Worm (Caenorhabditis elegans): Measurements from ENCODE around the gene C37C3.11.

Gene C37C3.11

DNA sequence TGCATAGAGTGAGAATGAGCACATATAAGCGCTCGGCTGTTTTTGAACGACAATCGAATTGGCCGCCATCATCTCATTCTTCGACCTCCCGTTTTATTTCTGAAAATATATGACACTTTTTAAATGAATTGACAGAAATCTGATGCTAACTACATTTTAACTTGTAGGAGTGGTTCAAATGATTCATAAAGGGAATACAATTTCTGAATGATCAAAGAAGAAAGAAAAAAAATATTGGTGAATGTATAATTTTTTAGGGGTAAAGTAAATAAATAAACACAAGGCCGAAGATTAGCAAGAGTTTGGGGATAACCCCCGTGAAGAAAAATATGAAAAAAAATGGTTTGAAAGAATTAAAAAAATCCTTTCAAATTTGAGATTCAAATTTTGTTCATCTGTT is at the start of gene C37C3.11:
Gene C37C3.11, minus strand, starts transcription at position 101 of the 400 bp plus-strand sequence.
- TF ChIP-seq T22C8.4 (GFP tag; IDR thresholded peaks at IDR 0.05) (no peak), ztf-29 (GFP tag; IDR thresholded peaks at IDR 0.05) (no peak), klf-2 (GFP tag; conservative IDR thresholded peaks at IDR 0.05) (no peak), flt-1 (GFP tag; IDR thresholded peaks at IDR 0.05) (no peak), tab-1 (GFP tag; IDR thresholded peaks at IDR 0.05) (no peak), cog-1 (tag; optimal IDR thresholded peaks at IDR 0.05) (no peak), ztf-23 (GFP tag; IDR thresholded peaks at IDR 0.05) (no peak), ref-1 (GFP tag; conservative IDR thresholded peaks at IDR 0.05) (no peak), med-1 (GFP tag; optimal IDR thresholded peaks at IDR 0.05; ENCODE audit: insufficient read depth) (no peak)

DNA sequence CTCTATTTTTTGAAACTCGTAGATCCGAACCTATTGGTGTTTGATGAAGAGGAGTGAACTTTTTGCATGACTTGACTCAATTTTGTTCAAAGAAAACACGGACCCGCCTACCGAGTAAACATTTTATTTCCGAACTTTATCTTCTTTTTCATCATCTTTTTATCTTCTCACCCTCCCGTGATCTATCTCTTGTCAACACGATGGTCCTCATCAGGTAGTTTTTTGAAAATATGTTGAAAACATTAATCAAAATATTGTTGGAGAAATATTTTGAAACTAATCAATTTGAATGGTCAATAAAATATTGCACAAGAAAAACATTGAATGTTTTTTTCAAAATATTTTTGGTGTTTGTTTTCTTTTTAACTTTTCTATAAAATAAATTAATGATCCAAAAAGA is 43.9 kb upstream of the C37C3.11 start:
- no peak for TF ChIP-seq ref-1 (GFP tag; conservative IDR thresholded peaks at IDR 0.05)
- TF ChIP-seq tab-1 (GFP tag; IDR thresholded peaks at IDR 0.05) = no peak
- no peak for TF ChIP-seq flt-1 (GFP tag; IDR thresholded peaks at IDR 0.05)

DNA sequence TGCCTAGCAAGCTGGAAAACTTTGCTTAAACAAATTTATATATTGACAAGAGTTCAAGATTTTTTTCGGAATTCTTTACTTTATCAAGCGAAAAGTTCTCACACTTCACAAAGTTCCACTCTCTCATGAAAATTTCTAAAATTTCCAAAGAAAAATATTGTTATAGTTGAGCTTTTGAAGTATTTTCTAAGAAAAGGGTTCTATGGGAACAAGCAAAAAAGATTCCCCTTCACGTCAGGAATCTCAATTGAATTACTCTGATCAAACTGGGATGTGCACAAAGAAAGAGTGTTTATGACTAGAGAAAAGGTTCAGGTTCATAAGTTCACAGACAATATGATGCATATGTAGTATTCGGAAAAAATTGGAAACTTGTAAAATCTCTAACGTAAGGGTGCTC is 39.8 kb upstream of the C37C3.11 start:
- TF ChIP-seq ref-1 (GFP tag; conservative IDR thresholded peaks at IDR 0.05) (no peak), tab-1 (GFP tag; IDR thresholded peaks at IDR 0.05) (no peak), ztf-29 (GFP tag; IDR thresholded peaks at IDR 0.05) (no peak), T22C8.4 (GFP tag; IDR thresholded peaks at IDR 0.05) (no peak), klf-2 (GFP tag; conservative IDR thresholded peaks at IDR 0.05) (no peak), med-1 (GFP tag; optimal IDR thresholded peaks at IDR 0.05; ENCODE audit: insufficient read depth) (no peak), cog-1 (tag; optimal IDR thresholded peaks at IDR 0.05) (no peak), flt-1 (GFP tag; IDR thresholded peaks at IDR 0.05) (no peak), ztf-23 (GFP tag; IDR thresholded peaks at IDR 0.05) (no peak)

DNA sequence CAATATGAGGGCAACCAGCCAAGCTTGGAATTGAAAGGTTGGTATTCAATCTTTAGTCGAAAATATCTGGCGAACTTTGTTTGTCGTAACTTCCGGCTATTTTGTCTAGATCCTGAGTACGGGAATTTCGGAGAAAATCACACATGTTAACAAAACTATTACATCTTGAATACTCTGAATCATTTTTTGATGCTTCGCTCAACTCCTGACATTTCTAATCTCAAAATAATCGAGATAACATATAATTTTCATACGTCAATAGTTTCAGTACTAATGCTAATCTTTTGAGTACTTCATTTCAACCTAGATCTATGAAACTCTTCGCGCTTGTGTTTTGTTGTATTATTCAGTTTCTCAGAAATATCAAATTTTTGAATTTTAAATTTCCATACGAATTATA is 36.7 kb upstream of the C37C3.11 start:
- TF ChIP-seq flt-1 (GFP tag; IDR thresholded peaks at IDR 0.05) = no peak

DNA sequence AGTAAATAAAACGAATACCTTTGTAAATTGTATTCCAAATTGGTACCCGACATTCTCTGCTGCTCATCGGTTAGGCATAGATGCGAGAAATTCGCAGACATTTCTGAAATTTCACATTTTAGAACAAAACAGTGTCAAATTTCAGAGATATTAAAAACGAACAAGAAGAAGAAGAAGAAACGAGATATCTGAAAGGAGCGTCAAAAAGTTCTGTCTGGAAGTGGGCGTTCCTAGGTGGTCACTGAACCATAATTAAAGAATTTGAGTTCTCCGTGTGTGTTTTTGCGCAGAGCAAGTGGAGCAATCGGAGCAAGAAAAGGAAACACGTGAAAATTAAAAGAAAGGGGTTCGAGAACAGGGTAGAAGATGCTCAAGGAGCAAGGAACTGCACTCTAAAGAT is 35.2 kb upstream of the C37C3.11 start, which contains the start of gene F40A3.7:
Gene F40A3.7, minus strand, starts transcription at position 101 of the 400 bp plus-strand sequence.
- TF ChIP-seq cog-1 (tag; optimal IDR thresholded peaks at IDR 0.05) = no peak
- TF ChIP-seq T22C8.4 (GFP tag; IDR thresholded peaks at IDR 0.05) = no peak
- TF ChIP-seq flt-1 (GFP tag; IDR thresholded peaks at IDR 0.05) = no peak
- TF ChIP-seq ztf-23 (GFP tag; IDR thresholded peaks at IDR 0.05) = no peak
- TF ChIP-seq tab-1 (GFP tag; IDR thresholded peaks at IDR 0.05) = no peak
- no peak for TF ChIP-seq med-1 (GFP tag; optimal IDR thresholded peaks at IDR 0.05; ENCODE audit: insufficient read depth)
- TF ChIP-seq ztf-29 (GFP tag; IDR thresholded peaks at IDR 0.05) = no peak
- no peak for TF ChIP-seq ref-1 (GFP tag; conservative IDR thresholded peaks at IDR 0.05)
- TF ChIP-seq klf-2 (GFP tag; conservative IDR thresholded peaks at IDR 0.05) = no peak

DNA sequence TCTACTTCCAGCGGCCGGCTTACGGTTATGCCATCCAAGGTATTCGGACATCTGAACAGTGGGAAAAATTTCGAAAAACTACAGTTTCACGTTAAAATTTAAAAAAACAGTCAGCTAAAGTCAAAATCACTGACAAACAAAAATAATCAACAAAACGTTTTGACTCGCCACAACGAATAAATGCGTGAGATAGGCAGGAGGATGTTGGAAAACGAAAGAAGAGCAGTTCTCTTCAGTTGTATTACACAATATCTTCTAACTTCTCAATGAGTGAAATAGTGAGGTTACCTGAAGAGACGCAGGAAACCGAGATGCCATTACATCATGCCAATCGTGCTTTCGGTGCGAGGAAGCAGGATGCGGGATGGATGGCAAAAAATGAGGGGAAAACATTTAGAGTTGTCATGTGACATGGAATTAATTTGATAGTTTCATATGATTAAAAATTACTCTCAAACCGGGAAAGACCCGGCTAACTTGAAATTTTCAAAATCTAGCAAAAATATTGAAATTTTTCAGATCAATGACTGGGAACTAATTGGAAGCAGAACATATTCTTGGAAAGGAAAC is 29.3 kb upstream of the C37C3.11 start, which contains the start of gene F40A3.6:
Gene F40A3.6, minus strand, starts transcription at position 51 of the 570 bp plus-strand sequence.
- TF ChIP-seq ztf-29 (GFP tag; IDR thresholded peaks at IDR 0.05) = no peak
- TF ChIP-seq tab-1 (GFP tag; IDR thresholded peaks at IDR 0.05) = no peak
- TF ChIP-seq klf-2 (GFP tag; conservative IDR thresholded peaks at IDR 0.05) = no peak
- TF ChIP-seq ref-1 (GFP tag; conservative IDR thresholded peaks at IDR 0.05) = no peak
- no peak for TF ChIP-seq T22C8.4 (GFP tag; IDR thresholded peaks at IDR 0.05)
- no peak for TF ChIP-seq med-1 (GFP tag; optimal IDR thresholded peaks at IDR 0.05; ENCODE audit: insufficient read depth)
- no peak for TF ChIP-seq flt-1 (GFP tag; IDR thresholded peaks at IDR 0.05)
- no peak for TF ChIP-seq cog-1 (tag; optimal IDR thresholded peaks at IDR 0.05)
- TF ChIP-seq ztf-23 (GFP tag; IDR thresholded peaks at IDR 0.05) = no peak

DNA sequence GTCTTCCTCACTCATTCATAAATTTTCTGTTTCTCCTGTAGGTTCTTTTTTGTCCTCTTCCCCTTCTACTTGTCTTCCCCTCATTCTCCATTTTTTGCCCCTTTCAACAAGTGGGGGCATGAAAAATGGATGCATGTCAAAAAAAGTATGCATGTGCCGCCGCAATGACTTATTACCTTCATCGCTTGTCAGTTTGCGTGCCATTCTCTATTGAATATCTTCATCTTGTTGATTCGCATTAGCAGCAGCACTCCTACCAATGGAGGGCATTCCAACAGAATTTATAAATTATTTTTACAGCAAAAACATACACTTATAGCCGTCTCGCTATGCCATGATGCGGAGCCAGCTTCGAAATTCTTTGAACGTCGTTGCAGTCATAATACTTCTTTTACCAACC is 26.7 kb upstream of the C37C3.11 start, which contains the start of gene F40A3.1:
Gene F40A3.1, plus strand, starts transcription at position 301 of the 400 bp plus-strand sequence.
- TF ChIP-seq ztf-23 (GFP tag; IDR thresholded peaks at IDR 0.05) = no peak
- TF ChIP-seq med-1 (GFP tag; optimal IDR thresholded peaks at IDR 0.05; ENCODE audit: insufficient read depth) = no peak
- no peak for TF ChIP-seq ref-1 (GFP tag; conservative IDR thresholded peaks at IDR 0.05)
- TF ChIP-seq flt-1 (GFP tag; IDR thresholded peaks at IDR 0.05) = no peak
- TF ChIP-seq tab-1 (GFP tag; IDR thresholded peaks at IDR 0.05) = no peak
- no peak for TF ChIP-seq ztf-29 (GFP tag; IDR thresholded peaks at IDR 0.05)
- no peak for TF ChIP-seq klf-2 (GFP tag; conservative IDR thresholded peaks at IDR 0.05)
- TF ChIP-seq cog-1 (tag; optimal IDR thresholded peaks at IDR 0.05) = no peak
- TF ChIP-seq T22C8.4 (GFP tag; IDR thresholded peaks at IDR 0.05) = no peak

DNA sequence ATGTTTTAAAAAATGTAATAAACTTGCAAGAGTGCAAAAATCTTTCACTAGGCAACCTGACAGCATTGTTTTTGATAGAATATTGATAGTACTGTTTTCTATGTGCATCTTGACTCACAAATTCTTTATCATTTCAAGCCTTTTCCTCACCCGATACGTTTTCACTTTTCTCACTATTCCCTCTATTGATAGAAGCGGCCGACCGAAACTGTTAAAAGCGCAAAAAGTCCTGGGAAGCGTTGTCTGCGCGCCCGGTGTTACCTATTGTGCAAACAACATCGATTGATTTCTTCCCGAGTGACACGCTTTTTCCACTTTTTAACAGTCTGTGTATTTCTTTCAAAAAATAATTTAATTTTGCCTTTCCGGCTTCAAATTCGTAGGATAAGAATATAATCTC is 23.5 kb upstream of the C37C3.11 start:
- TF ChIP-seq med-1 (GFP tag; optimal IDR thresholded peaks at IDR 0.05; ENCODE audit: insufficient read depth) (no peak), tab-1 (GFP tag; IDR thresholded peaks at IDR 0.05) (no peak), cog-1 (tag; optimal IDR thresholded peaks at IDR 0.05) (no peak), klf-2 (GFP tag; conservative IDR thresholded peaks at IDR 0.05) (no peak), flt-1 (GFP tag; IDR thresholded peaks at IDR 0.05) (no peak), ref-1 (GFP tag; conservative IDR thresholded peaks at IDR 0.05) (no peak)

DNA sequence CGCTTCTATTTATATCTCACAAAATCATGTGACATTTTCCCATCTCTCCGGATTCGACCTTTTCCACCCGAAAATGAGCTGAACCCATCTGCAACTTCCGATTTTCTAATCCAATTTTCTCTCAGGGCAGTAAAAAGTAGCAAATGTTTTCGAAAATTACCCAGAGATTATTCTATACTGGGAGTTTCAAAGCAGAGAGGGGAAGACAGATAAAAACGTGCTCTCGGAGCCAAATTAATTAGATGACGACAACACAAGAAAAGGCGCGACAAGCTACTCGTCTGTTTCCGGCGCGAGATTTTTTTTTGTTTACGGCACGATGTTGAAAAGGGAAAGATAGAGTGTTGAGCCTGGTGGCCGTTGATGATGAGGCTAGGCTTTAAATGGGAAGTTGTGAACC is 19.9 kb upstream of the C37C3.11 start:
- TF ChIP-seq ztf-29 (GFP tag; IDR thresholded peaks at IDR 0.05) (no peak), T22C8.4 (GFP tag; IDR thresholded peaks at IDR 0.05) (no peak), flt-1 (GFP tag; IDR thresholded peaks at IDR 0.05) (no peak), med-1 (GFP tag; optimal IDR thresholded peaks at IDR 0.05; ENCODE audit: insufficient read depth) (no peak), klf-2 (GFP tag; conservative IDR thresholded peaks at IDR 0.05) (no peak), tab-1 (GFP tag; IDR thresholded peaks at IDR 0.05) (no peak), cog-1 (tag; optimal IDR thresholded peaks at IDR 0.05) (no peak), ztf-23 (GFP tag; IDR thresholded peaks at IDR 0.05) (no peak), ref-1 (GFP tag; conservative IDR thresholded peaks at IDR 0.05) (no peak)

DNA sequence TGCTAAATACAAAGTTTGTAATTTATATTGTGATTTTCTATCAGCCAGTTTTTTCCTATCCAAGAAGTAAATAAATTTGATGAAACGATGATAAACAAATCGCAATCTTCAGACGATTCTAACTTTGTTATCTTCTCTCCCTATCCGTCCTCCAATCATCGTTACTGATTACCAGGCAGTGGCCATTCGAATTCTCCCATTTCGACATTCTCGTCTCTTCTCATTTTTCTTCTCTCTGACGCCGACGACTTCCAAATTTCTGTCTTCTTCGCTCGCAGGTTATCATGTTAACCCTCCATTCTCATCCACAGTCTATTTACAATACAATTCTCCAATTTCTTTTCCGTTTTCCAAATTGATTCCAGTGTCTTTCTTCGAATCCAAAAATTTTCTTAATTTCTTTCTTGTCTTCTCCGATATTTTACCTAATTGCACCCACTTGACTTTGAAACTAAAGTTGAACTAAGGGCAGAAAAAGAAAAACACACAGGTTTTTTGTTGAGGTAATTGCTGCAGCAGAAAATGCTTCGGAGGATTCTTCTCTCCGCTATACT is 13.9 kb upstream of the C37C3.11 start, which contains the start of gene F40A3.2:
Gene F40A3.2, plus strand, starts transcription at position 504 of the 554 bp plus-strand sequence.
- no peak for TF ChIP-seq flt-1 (GFP tag; IDR thresholded peaks at IDR 0.05)
- TF ChIP-seq med-1 (GFP tag; optimal IDR thresholded peaks at IDR 0.05; ENCODE audit: insufficient read depth) = no peak
- no peak for TF ChIP-seq ztf-23 (GFP tag; IDR thresholded peaks at IDR 0.05)
- no peak for TF ChIP-seq ztf-29 (GFP tag; IDR thresholded peaks at IDR 0.05)
- no peak for TF ChIP-seq klf-2 (GFP tag; conservative IDR thresholded peaks at IDR 0.05)
- no peak for TF ChIP-seq T22C8.4 (GFP tag; IDR thresholded peaks at IDR 0.05)
- TF ChIP-seq ref-1 (GFP tag; conservative IDR thresholded peaks at IDR 0.05) = no peak
- no peak for TF ChIP-seq tab-1 (GFP tag; IDR thresholded peaks at IDR 0.05)
- TF ChIP-seq cog-1 (tag; optimal IDR thresholded peaks at IDR 0.05) = no peak

Measured in whole organism, midembryonic.